Fruit fly (Drosophila melanogaster): ENCODE data around the gene Usp47.
A peak's percentile ranks its signal among the peaks of the same experiment; 100 is the strongest.

Usp47 gene

DNA sequence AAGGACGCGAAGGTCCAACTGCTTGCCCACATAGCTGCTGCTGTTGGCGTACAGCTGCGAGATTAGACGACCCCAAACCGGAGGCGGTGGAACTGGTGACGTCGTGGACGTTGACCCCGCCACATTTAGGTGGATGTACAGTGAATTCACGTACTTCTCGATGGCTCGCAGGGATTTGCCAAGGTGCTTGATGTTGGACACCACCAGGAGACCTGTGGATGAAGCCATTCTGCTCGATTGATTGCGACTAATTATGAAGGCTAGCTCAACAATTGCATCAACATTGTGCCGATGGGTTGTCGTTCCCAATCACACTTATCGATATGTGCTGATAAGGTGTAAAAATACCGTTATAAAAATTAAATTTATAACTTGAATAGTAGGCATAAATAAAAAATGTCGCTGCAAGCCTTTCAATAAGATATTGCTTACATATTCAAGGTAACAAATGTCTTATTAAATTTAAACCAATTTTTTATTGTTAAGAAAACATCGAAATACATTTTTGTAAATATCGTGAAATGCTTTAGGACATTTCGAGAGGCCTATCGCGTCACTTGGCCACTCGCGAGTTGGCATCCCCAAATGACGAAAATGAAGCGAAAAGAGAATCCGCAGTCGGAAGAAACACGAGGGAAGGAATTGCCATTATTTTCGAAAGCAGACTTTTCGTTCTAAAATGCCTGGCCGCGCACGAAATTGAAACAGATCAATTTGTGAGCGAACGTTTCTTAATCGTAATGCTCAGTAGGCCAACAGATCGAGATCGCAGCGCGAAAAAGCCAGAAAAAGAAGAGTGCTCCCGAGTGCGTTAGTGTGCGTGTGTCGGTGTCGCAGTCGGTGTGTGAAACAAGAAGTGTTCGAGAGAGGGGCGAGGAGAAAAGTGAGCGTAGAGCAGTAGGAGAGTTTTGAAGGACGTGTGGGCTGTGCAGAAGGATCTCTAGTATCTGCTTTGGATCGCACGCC, 16.0 kb downstream of the Usp47 start, which contains the start of the genes Ppat-Dpck and scny (continued):
- TF ChIP-seq dmrt93B (GFP tag; optimal IDR thresholded peaks at IDR 0.05) (no peak), Sp1 (GFP tag; optimal IDR thresholded peaks at IDR 0.05) (peak; percentile 33), dsf (GFP tag; optimal IDR thresholded peaks at IDR 0.05; ENCODE audit: borderline replicate concordance) (no peak), Myc (optimal IDR thresholded peaks at IDR 0.05) (no peak), OdsH (GFP tag; optimal IDR thresholded peaks at IDR 0.05) (peak; percentile 1), Dfd (GFP tag; optimal IDR thresholded peaks at IDR 0.05) (no peak), CrebA (GFP tag; optimal IDR thresholded peaks at IDR 0.05; ENCODE audit: borderline replicate concordance) (no peak), Hnf4 (GFP tag; optimal IDR thresholded peaks at IDR 0.05) (no peak), Rel (GFP tag; optimal IDR thresholded peaks at IDR 0.05) (no peak), Rel (tag; optimal IDR thresholded peaks at IDR 0.05) (peak; percentile 21), HLH106 (tag; optimal IDR thresholded peaks at IDR 0.05) (peak; percentile 13), pan (optimal IDR thresholded peaks at IDR 0.05) (no peak), CG32264 (GFP tag; optimal IDR thresholded peaks at IDR 0.05) (no peak), usp (GFP tag; optimal IDR thresholded peaks at IDR 0.05) (no peak), lola (GFP tag; optimal IDR thresholded peaks at IDR 0.05) (no peak), jim (GFP tag; optimal IDR thresholded peaks at IDR 0.05) (no peak)

DNA sequence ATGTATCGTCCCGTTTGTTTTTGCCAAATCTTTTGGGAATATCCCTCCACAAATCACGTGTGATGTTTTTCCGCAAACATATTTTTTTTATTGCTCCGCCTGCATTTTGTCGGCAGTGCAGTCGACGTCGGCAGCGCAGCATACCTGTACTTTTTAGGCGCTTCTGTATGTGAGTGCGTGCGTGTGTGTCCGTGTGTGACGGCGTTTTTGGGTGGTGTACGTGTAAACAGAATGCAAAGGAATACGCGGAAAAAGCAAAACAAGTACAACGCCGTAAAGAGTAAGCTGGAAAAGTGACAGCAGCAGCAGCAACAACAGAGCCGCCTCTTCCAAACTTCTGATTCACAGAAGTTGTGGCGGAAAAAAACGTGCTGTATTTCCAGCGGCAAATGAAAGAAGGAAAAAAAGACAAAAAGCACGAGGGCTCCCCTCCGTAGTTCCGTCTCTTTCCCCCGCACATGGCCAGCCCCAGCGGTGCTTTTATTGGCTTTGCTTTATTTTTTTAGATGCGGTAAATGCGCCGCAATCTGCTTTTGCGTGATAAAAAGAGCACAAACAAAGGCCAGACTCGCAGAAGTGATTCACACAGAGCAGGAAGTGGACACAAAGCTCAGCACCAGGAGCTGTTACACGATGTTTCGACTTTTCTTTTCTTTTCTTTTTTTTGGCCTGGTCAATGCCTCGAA, 17.5 kb downstream of the Usp47 start:
- peak; percentile 60 for TF ChIP-seq Sp1 (GFP tag; optimal IDR thresholded peaks at IDR 0.05)
- TF ChIP-seq Hr78 (GFP tag; optimal IDR thresholded peaks at IDR 0.05) = no peak
- no peak for TF ChIP-seq dsf (GFP tag; optimal IDR thresholded peaks at IDR 0.05; ENCODE audit: borderline replicate concordance)
- no peak for TF ChIP-seq brk (GFP tag; optimal IDR thresholded peaks at IDR 0.05)
- no peak for TF ChIP-seq GATAd (GFP tag; optimal IDR thresholded peaks at IDR 0.05)
- TF ChIP-seq fru (GFP tag; optimal IDR thresholded peaks at IDR 0.05) = no peak
- no peak for TF ChIP-seq tai (GFP tag; optimal IDR thresholded peaks at IDR 0.05)
- no peak for TF ChIP-seq Jra (GFP tag; optimal IDR thresholded peaks at IDR 0.05)
- peak; percentile 8 for TF ChIP-seq Dif (GFP tag; optimal IDR thresholded peaks at IDR 0.05; ENCODE audit: partially characterized antibody)
- peak; percentile 41 for TF ChIP-seq jim (GFP tag; optimal IDR thresholded peaks at IDR 0.05)
- TF ChIP-seq Abd-B (GFP tag; optimal IDR thresholded peaks at IDR 0.05) = no peak
- peak; percentile 15 for TF ChIP-seq CG9705 (GFP tag; optimal IDR thresholded peaks at IDR 0.05)
- no peak for TF ChIP-seq Hnf4 (GFP tag; optimal IDR thresholded peaks at IDR 0.05)
- no peak for TF ChIP-seq N (GFP tag; optimal IDR thresholded peaks at IDR 0.05)
- no peak for TF ChIP-seq Hr83 (GFP tag; optimal IDR thresholded peaks at IDR 0.05; ENCODE audit: poor library complexity, severe bottlenecking)
- no peak for TF ChIP-seq Myc (optimal IDR thresholded peaks at IDR 0.05)
- TF ChIP-seq Rel (GFP tag; optimal IDR thresholded peaks at IDR 0.05) = no peak
- peak; percentile 95 for TF ChIP-seq Rel (tag; optimal IDR thresholded peaks at IDR 0.05)
- no peak for TF ChIP-seq br (GFP tag; optimal IDR thresholded peaks at IDR 0.05)
- TF ChIP-seq usp (GFP tag; optimal IDR thresholded peaks at IDR 0.05) = no peak
- TF ChIP-seq rgr (GFP tag; optimal IDR thresholded peaks at IDR 0.05) = no peak
- no peak for TF ChIP-seq sv (GFP tag; optimal IDR thresholded peaks at IDR 0.05)
- no peak for TF ChIP-seq foxo (GFP tag; optimal IDR thresholded peaks at IDR 0.05)
- TF ChIP-seq woc (GFP tag; optimal IDR thresholded peaks at IDR 0.05) = no peak
- TF ChIP-seq dl (GFP tag; optimal IDR thresholded peaks at IDR 0.05; ENCODE audit: insufficient read depth in 1 of 2, partially characterized antibody in 2 of 2) = no peak
- no peak for TF ChIP-seq CrebA (GFP tag; optimal IDR thresholded peaks at IDR 0.05; ENCODE audit: borderline replicate concordance)
- no peak for TF ChIP-seq CG32264 (GFP tag; optimal IDR thresholded peaks at IDR 0.05)
- no peak for TF ChIP-seq Dfd (GFP tag; optimal IDR thresholded peaks at IDR 0.05)
- TF ChIP-seq Vsx2 (GFP tag; optimal IDR thresholded peaks at IDR 0.05; ENCODE audit: partially characterized antibody) = no peak
- TF ChIP-seq OdsH (GFP tag; optimal IDR thresholded peaks at IDR 0.05) = no peak
- TF ChIP-seq psq (GFP tag; optimal IDR thresholded peaks at IDR 0.05) = peak; percentile 95
- no peak for TF ChIP-seq pan (optimal IDR thresholded peaks at IDR 0.05)
- TF ChIP-seq ey (GFP tag; optimal IDR thresholded peaks at IDR 0.05) = no peak
- no peak for TF ChIP-seq Mio (GFP tag; optimal IDR thresholded peaks at IDR 0.05)
- no peak for TF ChIP-seq sage (GFP tag; optimal IDR thresholded peaks at IDR 0.05)
- TF ChIP-seq h (GFP tag; optimal IDR thresholded peaks at IDR 0.05) = no peak
- TF ChIP-seq lola (GFP tag; optimal IDR thresholded peaks at IDR 0.05) = no peak
- TF ChIP-seq dmrt93B (GFP tag; optimal IDR thresholded peaks at IDR 0.05) = no peak
- TF ChIP-seq HLH106 (tag; optimal IDR thresholded peaks at IDR 0.05) = peak; percentile 9
